Fruit fly (Drosophila melanogaster): Measurements from ENCODE around the gene Egfrap.

Egfrap gene

DNA sequence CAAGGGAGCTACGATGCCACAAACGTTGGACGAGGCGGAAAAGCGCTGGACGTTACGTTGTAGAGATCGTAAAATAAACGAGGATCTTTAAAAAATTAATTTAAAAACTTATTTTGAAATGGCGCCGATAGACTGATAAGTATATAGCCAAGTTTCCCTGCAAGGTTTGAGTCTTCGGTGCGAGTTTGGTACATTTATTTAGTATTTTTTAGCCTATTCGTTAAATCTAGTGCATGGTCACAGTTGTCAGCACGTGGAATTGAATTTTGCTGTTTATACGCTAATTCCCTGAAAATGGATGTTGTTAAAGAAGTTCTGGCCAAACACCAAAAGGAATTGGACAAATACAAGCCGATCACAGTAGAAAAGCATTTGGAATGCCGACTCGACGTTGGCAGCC is 51.2 kb downstream of the Egfrap start, which contains the start of gene CG32409:
CG32409 (plus strand) TSS at position 224 of the 400 bp plus-strand sequence.
- TF ChIP-seq noc (tag; optimal IDR thresholded peaks at IDR 0.05): no peak

DNA sequence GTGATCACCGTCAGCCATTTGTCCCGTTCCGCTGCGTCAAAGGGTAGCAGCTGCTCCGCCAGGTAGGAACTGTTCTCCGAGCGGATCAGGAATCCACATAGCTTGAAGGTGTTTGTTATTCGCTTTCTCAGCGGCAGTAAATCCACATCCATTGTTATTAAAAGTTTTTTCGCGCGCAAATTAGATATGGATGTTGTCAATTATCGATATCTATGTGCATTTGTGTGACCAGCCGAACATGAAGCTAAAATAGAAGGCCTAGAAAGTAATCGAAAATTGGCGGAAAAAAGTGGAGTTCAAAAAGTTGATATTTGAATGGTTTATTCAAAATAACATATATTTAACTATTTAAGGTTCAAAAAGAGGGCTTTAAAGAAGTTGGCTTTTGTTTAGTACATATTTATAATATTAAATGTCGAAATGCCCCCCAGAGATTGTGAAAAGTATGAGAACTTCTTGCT is 53.2 kb downstream of the Egfrap start, which contains the start of the genes PolE2 and CG5592:
PolE2 (minus strand) TSS at position 208 of the 461 bp plus-strand sequence.
CG5592 (plus strand) TSS at position 411 of the 461 bp plus-strand sequence.
- no peak for TF ChIP-seq noc (tag; optimal IDR thresholded peaks at IDR 0.05)

DNA sequence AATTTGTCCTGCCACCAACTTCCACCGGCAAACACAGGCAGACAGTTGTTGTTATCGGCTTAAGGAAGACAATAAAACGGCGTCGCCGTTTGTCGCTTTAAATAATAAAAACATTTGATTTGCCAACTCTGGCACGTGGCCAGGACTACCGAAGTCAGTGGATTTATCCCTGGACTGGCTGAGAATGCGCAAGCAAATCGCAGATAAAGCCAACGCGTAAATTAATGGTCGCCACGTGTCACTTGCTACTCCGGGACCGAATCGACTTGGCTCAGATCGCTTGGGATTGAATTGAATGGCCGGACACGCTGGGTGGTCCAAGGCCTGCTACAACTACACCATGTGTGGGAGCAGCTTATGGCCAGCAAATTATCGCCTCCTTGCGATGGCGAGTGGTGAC is 57.4 kb downstream of the Egfrap start:
- TF ChIP-seq noc (tag; optimal IDR thresholded peaks at IDR 0.05): no peak

DNA sequence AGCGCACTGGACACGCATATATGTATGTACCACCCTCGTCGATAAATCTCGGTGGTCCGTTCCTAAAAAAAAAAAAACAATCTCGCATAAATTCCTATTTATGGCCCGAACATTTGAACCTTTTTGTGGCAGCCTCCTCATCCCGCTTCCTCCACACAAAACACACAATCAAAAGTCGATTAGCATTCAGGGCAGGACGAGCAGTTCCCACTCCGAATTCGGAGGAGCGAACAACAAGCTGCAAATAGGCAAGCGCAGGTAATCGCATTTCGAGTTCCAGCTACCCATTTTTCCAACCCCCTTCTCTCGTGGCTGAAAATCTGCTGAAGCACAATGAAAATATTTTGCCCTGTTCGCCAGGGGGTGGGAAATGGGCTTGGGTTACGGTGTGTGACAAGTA is 58.6 kb downstream of the Egfrap start:
- TF ChIP-seq noc (tag; optimal IDR thresholded peaks at IDR 0.05): no peak

DNA sequence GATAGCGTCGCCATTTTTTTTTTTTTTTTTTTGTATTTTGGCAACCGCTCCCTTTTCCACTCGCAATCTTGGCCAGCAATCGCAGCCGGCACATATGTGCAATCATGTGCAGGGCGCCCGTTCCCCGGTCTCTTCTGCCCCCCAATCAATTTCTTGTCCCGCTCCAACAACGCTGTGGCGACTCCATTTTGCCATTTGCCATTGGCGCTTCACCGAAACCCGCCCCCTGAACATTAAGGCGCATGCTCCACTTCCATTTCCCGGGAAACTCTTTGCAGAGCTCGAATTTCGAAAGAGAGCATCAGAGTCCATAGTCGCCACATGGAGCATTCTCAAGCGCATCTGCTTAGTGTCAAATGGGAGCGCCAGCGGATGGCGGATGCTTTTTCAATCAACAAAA is 59.3 kb downstream of the Egfrap start:
- TF ChIP-seq noc (tag; optimal IDR thresholded peaks at IDR 0.05): no peak

DNA sequence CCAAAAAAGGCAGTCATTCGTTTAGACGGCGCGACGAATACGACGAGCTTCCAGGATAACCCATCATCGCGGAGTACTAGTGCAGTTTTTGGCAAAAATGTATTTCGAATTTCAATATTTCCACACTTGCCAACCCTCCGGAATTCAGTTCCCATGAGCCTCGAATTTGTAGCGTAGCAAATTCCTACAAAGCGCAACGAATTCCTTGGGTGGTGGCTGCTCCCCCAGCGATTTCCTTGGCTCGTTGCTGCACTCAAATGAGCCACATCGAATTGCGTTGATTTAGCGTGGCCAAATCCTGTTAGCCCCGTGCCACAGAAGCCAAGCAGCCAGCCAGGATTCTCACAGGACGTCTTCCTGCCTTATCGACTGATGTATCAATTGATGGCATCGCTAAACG is 65.7 kb downstream of the Egfrap start:
- TF ChIP-seq noc (tag; optimal IDR thresholded peaks at IDR 0.05): no peak

All from whole organism, larva.